Worm (Caenorhabditis elegans) whole organism, young adult: ENCODE measurements around the gene F38A1.6.
A peak's percentile ranks its signal among the peaks of the same experiment; 100 is the strongest.

ENCODE experiments used
- B0035.1 ChIP-seq: sonication (generic microtip); optimal IDR thresholded peaks from 2 replicates; lab custom pipeline; 2016; ENCODE audit warnings: missing genetic modification characterization, mild to moderate bottlenecking, missing compliant biosample characterization, missing genotype, missing genetic modification reagents
- B0336.3 ChIP-seq: fragments of 200-800 bp; sonication (Bioruptor generic); IDR thresholded peaks from 2 replicates; pipeline ENCODE4 v1.3.6; 2022; ENCODE audit warnings: missing genetic modification characterization, missing compliant biosample characterization
- F23B12.7 ChIP-seq: sonication (generic microtip); optimal IDR thresholded peaks from 2 replicates; lab custom pipeline; 2017; ENCODE audit warnings: missing genetic modification characterization, mild to moderate bottlenecking, missing compliant biosample characterization, antibody characterized with exemption, moderate library complexity; ENCODE audit not compliant: insufficient read depth
- Y67H2A.10 ChIP-seq: fragments of 200-800 bp; sonication (Bioruptor generic); conservative IDR thresholded peaks from 2 replicates; pipeline ENCODE4 v1.3.6; 2022; ENCODE audit warnings: missing genetic modification reagents, missing genetic modification characterization, missing compliant biosample characterization
- akir-1 ChIP-seq: fragments of 200-800 bp; sonication (Bioruptor generic); optimal IDR thresholded peaks from 2 replicates; lab custom pipeline; 2018; ENCODE audit warnings: mild to moderate bottlenecking, missing genetic modification characterization, moderate library complexity, missing compliant biosample characterization
- atf-7 ChIP-seq: sonication (generic microtip); optimal IDR thresholded peaks from 2 replicates; lab custom pipeline; 2017; ENCODE audit warnings: mild to moderate bottlenecking, missing genetic modification characterization, missing compliant biosample characterization
- ceh-27 ChIP-seq: fragments of 200-800 bp; sonication (Bioruptor generic); optimal IDR thresholded peaks from 2 replicates; lab custom pipeline; 2018; ENCODE audit warnings: mild to moderate bottlenecking, missing genetic modification characterization, moderate library complexity, missing compliant biosample characterization
- ceh-79 ChIP-seq: sonication (generic microtip); optimal IDR thresholded peaks from 2 replicates; lab custom pipeline; 2017; ENCODE audit warnings: mild to moderate bottlenecking, missing genetic modification characterization, missing compliant biosample characterization
- ceh-91 ChIP-seq: fragments of 200-800 bp; sonication (Bioruptor generic); IDR thresholded peaks from 2 replicates; pipeline ENCODE4 v1.3.6; 2022; ENCODE audit warnings: missing genetic modification reagents, missing genetic modification characterization, missing compliant biosample characterization
- dox-1 ChIP-seq: fragments of 200-800 bp; sonication (Bioruptor generic); IDR thresholded peaks from 2 replicates; pipeline ENCODE4 v1.3.6; 2022; ENCODE audit warnings: missing genetic modification reagents, missing genetic modification characterization, missing compliant biosample characterization
- dpl-1 ChIP-seq: fragments of 150-350 bp; optimal IDR thresholded peaks from 2 replicates; lab custom pipeline; 2014; ENCODE audit warnings: missing biosample characterization, missing genetic modification reagents, missing genetic modification characterization
- efl-1 ChIP-seq: fragments of 150-350 bp; optimal IDR thresholded peaks from 2 replicates; lab custom pipeline; 2014; ENCODE audit warnings: missing biosample characterization, missing genetic modification reagents, missing genetic modification characterization
- ekl-4 ChIP-seq: fragments of 200-800 bp; sonication (Bioruptor generic); IDR thresholded peaks from 2 replicates; pipeline ENCODE4 v1.3.6; 2022; ENCODE audit warnings: missing genetic modification reagents, missing genetic modification characterization, missing compliant biosample characterization
- him-1 ChIP-seq: sonication (generic microtip); optimal IDR thresholded peaks from 2 replicates; lab custom pipeline; 2016; ENCODE audit warnings: missing genotype, missing genetic modification reagents, missing genetic modification characterization, missing compliant biosample characterization
- let-607 ChIP-seq, 2 experiments: fragments of 200-800 bp in 1 of 2; sonication (Bioruptor generic) in 1 of 2; sonication (generic microtip) in 1 of 2; optimal IDR thresholded peaks; 2 replicates each; lab custom pipeline; 2016 to 2018; ENCODE audit warnings: mild to moderate bottlenecking in 2 of 2, missing compliant biosample characterization in 2 of 2, missing genetic modification characterization in 2 of 2, moderate library complexity in 2 of 2, missing genotype in 1 of 2
- lin-40 ChIP-seq: sonication (generic microtip); optimal IDR thresholded peaks from 2 replicates; lab custom pipeline; 2016; ENCODE audit warnings: missing genetic modification characterization, mild to moderate bottlenecking, missing compliant biosample characterization, missing genotype, missing genetic modification reagents
- lin-54 ChIP-seq: fragments of 200-800 bp; sonication (Bioruptor generic); optimal IDR thresholded peaks from 2 replicates; lab custom pipeline; 2018; ENCODE audit warnings: mild to moderate bottlenecking, missing genetic modification characterization, missing compliant biosample characterization
- lir-1 ChIP-seq: fragments of 200-800 bp; sonication (Bioruptor generic); conservative IDR thresholded peaks from 2 replicates; pipeline ENCODE4 v1.3.6; 2022; ENCODE audit warnings: missing genetic modification reagents, missing genetic modification characterization, missing compliant biosample characterization
- madf-3 ChIP-seq: fragments of 200-800 bp; sonication (Bioruptor generic); IDR thresholded peaks from 2 replicates; pipeline ENCODE4 v1.3.6; 2022; ENCODE audit warnings: missing genetic modification reagents, missing genetic modification characterization, missing compliant biosample characterization
- madf-8 ChIP-seq: fragments of 200-800 bp; sonication (Bioruptor generic); conservative IDR thresholded peaks from 2 replicates; pipeline ENCODE4 v1.3.6; 2022; ENCODE audit warnings: missing genetic modification reagents, missing genetic modification characterization, missing compliant biosample characterization
- mcd-1 ChIP-seq: fragments of 200-800 bp; sonication (Bioruptor generic); IDR thresholded peaks from 2 replicates; pipeline ENCODE4 v1.3.6; 2022; ENCODE audit warnings: missing genetic modification reagents, missing genetic modification characterization, missing compliant biosample characterization
- mel-28 ChIP-seq: sonication (generic microtip); optimal IDR thresholded peaks from 2 replicates; lab custom pipeline; 2016; ENCODE audit warnings: borderline replicate concordance, mild to moderate bottlenecking, missing genetic modification characterization, missing compliant biosample characterization
- mes-4 ChIP-seq: sonication (generic microtip); optimal IDR thresholded peaks from 2 replicates; lab custom pipeline; 2016; ENCODE audit warnings: missing genotype, missing genetic modification characterization, missing compliant biosample characterization
- nfya-1 ChIP-seq: sonication (generic microtip); optimal IDR thresholded peaks from 2 replicates; lab custom pipeline; 2017; ENCODE audit warnings: antibody characterized with exemption, missing compliant biosample characterization, missing genetic modification characterization, borderline replicate concordance; ENCODE audit not compliant: insufficient read depth
- nhr-27 ChIP-seq: fragments of 200-800 bp; sonication (Bioruptor generic); optimal IDR thresholded peaks from 2 replicates; lab custom pipeline; 2018; ENCODE audit warnings: mild to moderate bottlenecking, missing genetic modification characterization, moderate library complexity, missing compliant biosample characterization
- nhr-80 ChIP-seq: sonication (generic microtip); optimal IDR thresholded peaks from 2 replicates; lab custom pipeline; 2016; ENCODE audit warnings: missing genetic modification characterization, missing compliant biosample characterization
- pha-4 ChIP-seq: fragments of 150-350 bp; sonication (generic microtip); optimal IDR thresholded peaks from 2 replicates; lab custom pipeline; 2014; ENCODE audit warnings: missing biosample characterization, missing genetic modification reagents, missing genetic modification characterization
- sea-2 ChIP-seq: fragments of 200-800 bp; sonication (Bioruptor generic); IDR thresholded peaks from 2 replicates; pipeline ENCODE4 v1.3.6; 2022; ENCODE audit warnings: missing genetic modification characterization, missing compliant biosample characterization
- snpc-1.1 ChIP-seq: sonication (generic microtip); optimal IDR thresholded peaks from 2 replicates; lab custom pipeline; 2017; ENCODE audit warnings: missing genetic modification characterization, mild to moderate bottlenecking, missing compliant biosample characterization, antibody characterized with exemption, moderate library complexity, missing genotype, missing genetic modification reagents; ENCODE audit not compliant: insufficient read depth
- snpc-3.4 ChIP-seq: sonication (generic microtip); optimal IDR thresholded peaks from 2 replicates; lab custom pipeline; 2017; ENCODE audit warnings: missing genetic modification characterization, mild to moderate bottlenecking, missing compliant biosample characterization, antibody characterized with exemption, moderate library complexity, missing genotype, missing genetic modification reagents
- somi-1 ChIP-seq: fragments of 200-800 bp; sonication (Bioruptor generic); optimal IDR thresholded peaks from 2 replicates; lab custom pipeline; 2018; ENCODE audit warnings: mild to moderate bottlenecking, missing genetic modification characterization, missing compliant biosample characterization
- tbx-9 ChIP-seq: sonication (generic microtip); optimal IDR thresholded peaks from 2 replicates; lab custom pipeline; 2016; ENCODE audit warnings: borderline replicate concordance, missing genetic modification characterization, inconsistent platforms, missing compliant biosample characterization
- unc-130 ChIP-seq: sonication (generic microtip); optimal IDR thresholded peaks from 2 replicates; lab custom pipeline; 2016; ENCODE audit warnings: missing genetic modification reagents, missing genetic modification characterization, missing compliant biosample characterization
- xnd-1 ChIP-seq: sonication (generic microtip); optimal IDR thresholded peaks from 2 replicates; lab custom pipeline; 2016; ENCODE audit warnings: missing genotype, missing genetic modification reagents, missing genetic modification characterization, missing compliant biosample characterization
- ztf-25 ChIP-seq: fragments of 200-800 bp; sonication (Bioruptor generic); IDR thresholded peaks from 2 replicates; pipeline ENCODE4 v1.3.6; 2022; ENCODE audit warnings: missing genetic modification reagents, missing genetic modification characterization, missing compliant biosample characterization
- ztf-26 ChIP-seq: sonication (generic microtip); optimal IDR thresholded peaks from 2 replicates; lab custom pipeline; 2017; ENCODE audit warnings: missing genetic modification characterization, missing compliant biosample characterization

Gene F38A1.6

DNA sequence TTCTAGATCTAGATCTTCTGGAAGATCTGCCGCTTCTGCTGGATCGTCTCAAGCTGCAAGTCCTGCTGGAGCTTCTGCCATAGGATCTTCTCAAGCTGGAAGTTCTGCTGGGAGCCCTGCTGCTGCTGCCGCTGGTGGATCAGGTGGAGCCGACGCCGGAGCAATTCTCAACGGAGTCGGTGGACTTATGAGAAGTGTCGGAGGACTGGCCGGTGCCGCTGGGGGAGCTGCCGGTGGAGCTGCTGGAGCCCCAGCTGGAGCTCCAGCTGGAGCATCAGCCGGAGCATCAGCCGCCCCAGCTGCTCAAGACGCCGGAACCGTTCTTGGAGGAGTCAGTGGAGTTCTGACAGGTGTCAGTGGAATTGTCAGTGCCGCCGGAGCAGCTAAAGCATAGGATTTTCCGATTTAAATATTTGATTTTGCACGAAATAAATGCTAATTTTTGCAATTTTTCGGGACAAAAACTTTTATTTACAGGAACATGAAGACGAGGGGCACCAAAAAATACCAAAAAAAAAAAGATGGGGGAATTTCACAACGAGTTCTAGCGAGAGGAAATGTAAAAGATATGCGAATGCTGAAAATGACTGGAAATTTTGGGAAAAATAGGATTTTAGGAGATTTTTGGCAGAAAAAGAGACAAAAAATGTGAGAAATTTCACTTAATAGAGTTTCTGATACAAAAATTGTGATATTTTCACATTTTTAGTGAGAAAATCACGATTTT lies 19.1 kb upstream of the F38A1.6 start (continued):
- TF ChIP-seq snpc-3.4 (tag; lab: Kevin White, UChicago) (no peak), efl-1 (GFP tag; lab: Kevin White, UChicago) (no peak), B0035.1 (tag; lab: Kevin White, UChicago) (no peak), lin-54 (GFP tag; lab: Kevin White, UChicago) (no peak), ceh-91 (GFP tag; lab: Robert Waterston, UW) (no peak), tbx-9 (tag; lab: Kevin White, UChicago) (no peak), nfya-1 (tag; lab: Kevin White, UChicago) (no peak)

DNA sequence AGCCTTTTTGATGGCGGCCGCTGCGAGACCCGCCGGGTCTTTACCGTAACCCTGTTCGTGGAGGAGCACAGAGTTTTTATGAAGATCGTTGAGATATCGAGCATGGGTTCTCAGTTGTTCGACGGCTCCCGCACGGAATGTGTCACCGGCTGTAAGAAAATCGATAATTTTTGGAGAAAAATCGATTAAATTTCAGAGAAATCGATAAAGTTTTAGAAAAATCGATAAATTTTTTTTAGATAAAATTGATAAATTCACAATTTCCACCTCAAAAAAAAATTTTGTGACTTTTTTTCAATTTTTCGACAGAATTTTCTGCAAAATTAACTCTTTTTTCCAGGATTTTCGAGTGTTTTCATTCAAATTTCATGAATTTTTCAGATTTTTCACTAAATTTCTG lies 16.9 kb upstream of the F38A1.6 start:
- TF ChIP-seq B0336.3 (GFP tag; lab: Robert Waterston, UW) = no peak
- no peak for TF ChIP-seq madf-3 (GFP tag; lab: Robert Waterston, UW)
- no peak for TF ChIP-seq akir-1 (GFP tag; lab: Kevin White, UChicago)
- no peak for TF ChIP-seq mes-4
- TF ChIP-seq nhr-80 (tag; lab: Kevin White, UChicago) = no peak
- no peak for TF ChIP-seq ztf-26
- TF ChIP-seq ekl-4 = no peak
- no peak for TF ChIP-seq snpc-1.1
- no peak for TF ChIP-seq lin-40
- TF ChIP-seq dox-1 (GFP tag; lab: Robert Waterston, UW) = no peak

ce11 chrIV:1235785-1236184 lies 15.9 kb upstream of the F38A1.6 start:
- TF ChIP-seq atf-7 (tag; lab: Kevin White, UChicago) = no peak
- no peak for TF ChIP-seq madf-8 (GFP tag; lab: Robert Waterston, UW)
- TF ChIP-seq xnd-1 (tag; lab: Kevin White, UChicago) = no peak

ce11 chrIV:1238147-1238546 lies 13.5 kb upstream of the F38A1.6 start:
- TF ChIP-seq pha-4 = no peak
- no peak for TF ChIP-seq lir-1
- no peak for TF ChIP-seq sea-2
- no peak for TF ChIP-seq ceh-27 (GFP tag; lab: Kevin White, UChicago)
- TF ChIP-seq mel-28 (tag; lab: Kevin White, UChicago) = no peak
- no peak for TF ChIP-seq Y67H2A.10 (GFP tag; lab: Robert Waterston, UW)
- no peak for TF ChIP-seq ztf-25 (GFP tag; lab: Robert Waterston, UW)

ce11 chrIV:1239686-1240085 lies 12.0 kb upstream of the F38A1.6 start, which contains the start of gene F38A1.8:
Gene F38A1.8 (minus strand): TSS chrIV:1239852.
- TF ChIP-seq nhr-27 (tag; lab: Kevin White, UChicago) = no peak
- peak; percentile 6 for TF ChIP-seq F23B12.7 (tag; lab: Kevin White, UChicago)
- TF ChIP-seq madf-3 (GFP tag; lab: Robert Waterston, UW) = no peak
- peak; percentile 56 for TF ChIP-seq lin-54 (GFP tag; lab: Kevin White, UChicago)
- TF ChIP-seq mcd-1 (GFP tag; lab: Robert Waterston, UW) = peak; percentile 50; the same call in 1 of the 2 replicates
- TF ChIP-seq efl-1 (GFP tag; lab: Kevin White, UChicago) = peak; percentile 47
- TF ChIP-seq let-607 (tag; optimal IDR thresholded peaks at IDR 0.05; lab: Kevin White, UChicago) = peak; percentile 97 to 98
- TF ChIP-seq dpl-1 (GFP tag; lab: Kevin White, UChicago) = peak; percentile 41
- TF ChIP-seq unc-130 (GFP tag; lab: Kevin White, UChicago) = no peak
- TF ChIP-seq him-1 (tag; lab: Kevin White, UChicago) = peak; percentile 45
- no peak for TF ChIP-seq ceh-79 (tag; lab: Kevin White, UChicago)
- no peak for TF ChIP-seq somi-1
